Fruit fly (Drosophila melanogaster) whole organism, embryonic: Measurements from ENCODE around the gene rols.

ENCODE experiments used
- Abd-B ChIP-seq: fragments of 200-800 bp; sonication (Bioruptor generic); optimal IDR thresholded peaks from 2 replicates; lab custom pipeline; 2018; ENCODE audit warnings: missing biosample characterization, mild to moderate bottlenecking, missing genetic modification characterization, moderate library complexity
- Atf6 ChIP-seq: fragments of 200-800 bp; sonication (Bioruptor generic); IDR thresholded peaks from 2 replicates; pipeline ENCODE4 v1.3.6; 2022; ENCODE audit warnings: missing biosample characterization, missing genetic modification characterization
- Awh ChIP-seq: fragments of 200-800 bp; sonication (Bioruptor generic); IDR thresholded peaks from 2 replicates; pipeline ENCODE4, ENCODE4 v1.3.6; 2022; ENCODE audit warnings: missing biosample characterization, missing genetic modification characterization
- CG10267 ChIP-seq: fragments of 200-800 bp; sonication (Bioruptor generic); optimal IDR thresholded peaks from 2 replicates; lab custom pipeline; 2018; ENCODE audit warnings: missing biosample characterization, mild to moderate bottlenecking, missing genetic modification characterization, moderate library complexity
- CG10565 ChIP-seq: fragments of 200-800 bp; sonication (Bioruptor generic); optimal IDR thresholded peaks from 3 replicates; lab custom pipeline; 2016; ENCODE audit warnings: missing biosample characterization, mild to moderate bottlenecking, missing genetic modification characterization
- CG11723 ChIP-seq: fragments of 200-800 bp; sonication (Bioruptor generic); optimal IDR thresholded peaks from 2 replicates; lab custom pipeline; 2017; ENCODE audit warnings: missing biosample characterization, mild to moderate bottlenecking, missing genetic modification characterization
- CG12071 ChIP-seq: fragments of 200-800 bp; sonication (Bioruptor generic); optimal IDR thresholded peaks from 3 replicates; lab custom pipeline; 2018; ENCODE audit warnings: missing biosample characterization, mild to moderate bottlenecking, missing genetic modification characterization
- CG12391 ChIP-seq: fragments of 200-800 bp; sonication (Bioruptor generic); optimal IDR thresholded peaks from 3 replicates; lab custom pipeline; 2018; ENCODE audit warnings: missing biosample characterization, mild to moderate bottlenecking, missing genetic modification characterization, moderate library complexity
- CG14050 ChIP-seq: fragments of 200-800 bp; sonication (Bioruptor generic); IDR thresholded peaks from 3 replicates; pipeline ENCODE4 v1.3.6; 2022; ENCODE audit warnings: missing biosample characterization, missing genetic modification characterization
- CG15011 ChIP-seq: fragments of 200-800 bp; sonication (Bioruptor generic); optimal IDR thresholded peaks from 3 replicates; lab custom pipeline; 2018; ENCODE audit warnings: missing biosample characterization, mild to moderate bottlenecking, missing genetic modification characterization
- CG15269 ChIP-seq: fragments of 200-800 bp; sonication (Bioruptor generic); optimal IDR thresholded peaks from 2 replicates; lab custom pipeline; 2018; ENCODE audit warnings: missing biosample characterization, mild to moderate bottlenecking, missing genetic modification characterization, moderate library complexity
- CG17328 ChIP-seq: fragments of 200-800 bp; sonication (Bioruptor generic); IDR thresholded peaks from 2 replicates; pipeline ENCODE4 v1.3.6; 2022; ENCODE audit warnings: missing biosample characterization, missing genetic modification characterization
- CG2116 ChIP-seq: fragments of 200-800 bp; sonication (Bioruptor generic); optimal IDR thresholded peaks from 3 replicates; lab custom pipeline; 2018; ENCODE audit warnings: missing biosample characterization, mild to moderate bottlenecking, missing genetic modification characterization
- CG3407 ChIP-seq: fragments of 200-800 bp; sonication (Bioruptor generic); optimal IDR thresholded peaks from 2 replicates; lab custom pipeline; 2018; ENCODE audit warnings: missing biosample characterization, mild to moderate bottlenecking, missing genetic modification characterization
- CG4424 ChIP-seq: fragments of 200-800 bp; sonication (Bioruptor generic); optimal IDR thresholded peaks from 3 replicates; lab custom pipeline; 2016; ENCODE audit warnings: missing biosample characterization, missing genetic modification characterization
- CG5953 ChIP-seq: fragments of 200-800 bp; sonication (Bioruptor generic); IDR thresholded peaks from 2 replicates; pipeline ENCODE4 v1.3.6; 2022; ENCODE audit warnings: missing biosample characterization, missing genetic modification characterization
- CG6254 ChIP-seq: fragments of 200-800 bp; sonication (Bioruptor generic); optimal IDR thresholded peaks from 3 replicates; lab custom pipeline; 2017; ENCODE audit warnings: mild to moderate bottlenecking, missing biosample characterization, missing genetic modification reagents, missing genetic modification characterization
- CG6272 ChIP-seq: fragments of 200-800 bp; sonication (Bioruptor generic); IDR thresholded peaks from 2 replicates; pipeline ENCODE4 v1.3.6; 2022; ENCODE audit warnings: missing biosample characterization, missing genetic modification characterization
- CG8290 ChIP-seq, 3 experiments: fragments of 200-800 bp; sonication (Bioruptor generic); optimal IDR thresholded peaks; 2 replicates each; lab custom pipeline; 2016 to 2019; ENCODE audit warnings: missing biosample characterization in 3 of 3, missing genetic modification characterization in 3 of 3, mild to moderate bottlenecking in 2 of 3, moderate library complexity in 1 of 3
- CG8478 ChIP-seq: fragments of >200 bp; optimal IDR thresholded peaks from 2 replicates; lab custom pipeline; 2018
- CG8765 ChIP-seq: fragments of 200-800 bp; sonication (Bioruptor generic); IDR thresholded peaks from 2 replicates; pipeline ENCODE4 v1.3.6; 2022; ENCODE audit warnings: missing biosample characterization, missing genetic modification characterization
- CG9932 ChIP-seq: fragments of 200-800 bp; sonication (Bioruptor generic); IDR thresholded peaks from 2 replicates; pipeline ENCODE4 v1.3.6; 2022; ENCODE audit warnings: missing biosample characterization, missing genetic modification characterization
- Dfd ChIP-seq, 2 experiments: fragments of >200 bp; optimal IDR thresholded peaks; 2 replicates each; lab custom pipeline; 2017; ENCODE audit warnings: missing biosample characterization in 2 of 2, missing genetic modification characterization in 2 of 2
- Hmr ChIP-seq: fragments of 200-800 bp; sonication (Bioruptor generic); optimal IDR thresholded peaks from 3 replicates; lab custom pipeline; 2017; ENCODE audit warnings: mild to moderate bottlenecking, missing biosample characterization, missing genetic modification reagents, missing genetic modification characterization
- Hr39 ChIP-seq: fragments of >200 bp; optimal IDR thresholded peaks from 2 replicates; lab custom pipeline; 2017
- Optix ChIP-seq: fragments of 200-800 bp; sonication (Bioruptor generic); IDR thresholded peaks from 3 replicates; pipeline ENCODE4 v1.3.6; 2022; ENCODE audit warnings: missing biosample characterization, missing genetic modification characterization
- Sox100B ChIP-seq: fragments of 200-800 bp; sonication (Bioruptor generic); optimal IDR thresholded peaks from 3 replicates; lab custom pipeline; 2018; ENCODE audit warnings: missing biosample characterization, mild to moderate bottlenecking, missing genetic modification characterization
- Ssrp ChIP-seq: fragments of 200-800 bp; sonication (Bioruptor generic); optimal IDR thresholded peaks from 2 replicates; lab custom pipeline; 2018; ENCODE audit warnings: missing biosample characterization, mild to moderate bottlenecking, missing genetic modification characterization, moderate library complexity
- YL-1 ChIP-seq: fragments of 200-800 bp; sonication (Bioruptor generic); optimal IDR thresholded peaks from 3 replicates; lab custom pipeline; 2017; ENCODE audit warnings: missing biosample characterization, mild to moderate bottlenecking, missing genetic modification characterization
- ash1 ChIP-seq: fragments of 200-800 bp; sonication (Bioruptor generic); optimal IDR thresholded peaks from 2 replicates; lab custom pipeline; 2018; ENCODE audit warnings: missing biosample characterization, mild to moderate bottlenecking, missing genetic modification characterization
- ato ChIP-seq: fragments of 200-800 bp; sonication (Bioruptor generic); IDR thresholded peaks from 2 replicates; pipeline ENCODE4 v1.3.6; 2022; ENCODE audit warnings: missing biosample characterization, missing genetic modification characterization; ENCODE audit not compliant: partially characterized antibody
- bcd ChIP-seq: fragments of 200-800 bp; sonication (Bioruptor generic); optimal IDR thresholded peaks from 2 replicates; lab custom pipeline; 2017; ENCODE audit warnings: missing biosample characterization, mild to moderate bottlenecking, missing genetic modification characterization
- cg ChIP-seq: fragments of 200-800 bp; sonication (Bioruptor generic); optimal IDR thresholded peaks from 3 replicates; lab custom pipeline; 2019; ENCODE audit warnings: missing biosample characterization, mild to moderate bottlenecking, missing genetic modification characterization, moderate library complexity
- chn ChIP-seq: fragments of 200-800 bp; sonication (Bioruptor generic); optimal IDR thresholded peaks from 2 replicates; lab custom pipeline; 2016; ENCODE audit warnings: missing biosample characterization, missing genetic modification characterization
- ems ChIP-seq: fragments of 200-800 bp; sonication (Bioruptor generic); optimal IDR thresholded peaks from 3 replicates; lab custom pipeline; 2016; ENCODE audit warnings: missing biosample characterization, missing genetic modification characterization
- ewg ChIP-seq: fragments of 200-800 bp; sonication (Bioruptor generic); optimal IDR thresholded peaks from 3 replicates; lab custom pipeline; 2017; ENCODE audit warnings: mild to moderate bottlenecking, missing biosample characterization, missing genetic modification reagents, missing genetic modification characterization
- fd3F ChIP-seq: fragments of 200-800 bp; sonication (Bioruptor generic); optimal IDR thresholded peaks from 2 replicates; lab custom pipeline; 2018; ENCODE audit warnings: missing biosample characterization, mild to moderate bottlenecking, missing genetic modification characterization, moderate library complexity
- fd64A ChIP-seq: fragments of 200-800 bp; sonication (Bioruptor generic); optimal IDR thresholded peaks from 3 replicates; lab custom pipeline; 2018; ENCODE audit warnings: missing biosample characterization, mild to moderate bottlenecking, missing genetic modification characterization
- fd96Cb ChIP-seq: fragments of 200-800 bp; sonication (Bioruptor generic); optimal IDR thresholded peaks from 2 replicates; lab custom pipeline; 2018; ENCODE audit warnings: missing biosample characterization, mild to moderate bottlenecking, missing genetic modification characterization, moderate library complexity
- gcm ChIP-seq: fragments of 200-800 bp; sonication (Bioruptor generic); optimal IDR thresholded peaks from 2 replicates; lab custom pipeline; 2019; ENCODE audit warnings: missing biosample characterization, mild to moderate bottlenecking, missing genetic modification characterization, moderate library complexity
- gcm2 ChIP-seq: fragments of 200-800 bp; sonication (Bioruptor generic); optimal IDR thresholded peaks from 2 replicates; lab custom pipeline; 2016; ENCODE audit warnings: missing biosample characterization, missing genetic modification characterization
- inv ChIP-seq: fragments of 200-800 bp; sonication (Bioruptor generic); IDR thresholded peaks from 2 replicates; pipeline ENCODE4 v1.3.6; 2022; ENCODE audit warnings: missing biosample characterization, missing genetic modification characterization; ENCODE audit not compliant: partially characterized antibody
- nerfin-2 ChIP-seq: fragments of 200-800 bp; sonication (Bioruptor generic); IDR thresholded peaks from 2 replicates; pipeline ENCODE4 v1.3.6; 2022; ENCODE audit warnings: missing biosample characterization, missing genetic modification characterization; ENCODE audit not compliant: partially characterized antibody
- odd ChIP-seq: fragments of 200-800 bp; sonication (Bioruptor generic); optimal IDR thresholded peaks from 2 replicates; lab custom pipeline; 2017; ENCODE audit warnings: missing biosample characterization, mild to moderate bottlenecking, missing genetic modification characterization
- otp ChIP-seq: fragments of 200-800 bp; sonication (Bioruptor generic); IDR thresholded peaks from 3 replicates; pipeline ENCODE4, ENCODE4 v1.3.6; 2022; ENCODE audit warnings: missing biosample characterization, missing genetic modification characterization
- run ChIP-seq: fragments of 200-800 bp; sonication (Bioruptor generic); optimal IDR thresholded peaks from 3 replicates; lab custom pipeline; 2018; ENCODE audit warnings: missing biosample characterization, mild to moderate bottlenecking, missing genetic modification characterization
- slou ChIP-seq: fragments of 200-800 bp; sonication (Bioruptor generic); optimal IDR thresholded peaks from 3 replicates; lab custom pipeline; 2016; ENCODE audit warnings: missing biosample characterization, missing genetic modification characterization
- ssp ChIP-seq: fragments of 200-800 bp; sonication (Bioruptor generic); IDR thresholded peaks from 2 replicates; pipeline ENCODE4 v1.3.6; 2022; ENCODE audit warnings: missing biosample characterization, missing genetic modification characterization
- toy ChIP-seq: fragments of 200-800 bp; sonication (Bioruptor generic); IDR thresholded peaks from 2 replicates; pipeline ENCODE4 v1.3.6; 2022; ENCODE audit warnings: missing biosample characterization, missing genetic modification characterization
- twi ChIP-seq: fragments of 200-800 bp; optimal IDR thresholded peaks from 2 replicates; lab custom pipeline; 2019; ENCODE audit warnings: missing biosample characterization, mild to moderate bottlenecking, missing genetic modification characterization, moderate library complexity
- tx ChIP-seq: fragments of 200-800 bp; sonication (Bioruptor generic); optimal IDR thresholded peaks from 2 replicates; lab custom pipeline; 2016; ENCODE audit warnings: missing biosample characterization, missing genetic modification characterization

rols gene

DNA sequence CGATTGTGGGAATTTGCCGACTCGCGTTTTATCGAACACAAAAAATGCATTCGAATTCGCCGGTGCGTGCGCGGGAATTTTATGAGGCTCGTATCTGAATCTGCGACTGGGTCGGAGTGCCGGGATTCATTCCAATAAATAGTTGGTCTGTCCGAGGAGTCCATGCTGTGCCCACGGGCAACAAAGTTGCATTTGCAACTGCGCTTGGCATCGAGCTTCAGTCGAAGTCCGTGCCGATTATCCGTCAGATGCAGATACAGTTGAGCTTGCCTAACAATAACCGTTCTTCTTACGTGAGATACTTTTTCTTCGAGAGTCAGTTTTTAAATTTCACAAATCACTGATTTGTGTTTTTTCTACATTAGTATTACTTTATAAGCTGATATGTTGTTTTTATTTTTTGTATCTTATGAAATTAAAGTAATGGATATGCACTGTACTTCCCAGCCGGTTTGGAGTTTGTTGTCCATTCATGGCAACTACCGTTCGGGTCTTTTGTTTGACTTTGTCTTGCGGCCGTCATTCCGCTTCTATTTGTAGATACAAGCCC is 6.3 kb downstream of the rols start (continued):
- TF ChIP-seq fd64A (GFP tag; lab: Kevin White, UChicago) (no peak), gcm2 (GFP tag; lab: Kevin White, UChicago) (no peak), CG4424 (no peak), CG17328 (GFP tag; lab: Robert Waterston, UW) (no peak), Dfd (GFP tag; optimal IDR thresholded peaks at IDR 0.05; lab: Kevin White, UChicago) (no peak), tx (GFP tag; lab: Kevin White, UChicago) (no peak), cg (GFP tag; lab: Kevin White, UChicago) (no peak), CG9932 (no peak), CG5953 (GFP tag; lab: Robert Waterston, UW) (no peak), Optix (no peak), CG8290 (GFP tag; optimal IDR thresholded peaks at IDR 0.05; lab: Kevin White, UChicago) (no peak), CG8290 (tag; optimal IDR thresholded peaks at IDR 0.05; lab: Kevin White, UChicago) (no peak), Awh (no peak), fd96Cb (tag; lab: Kevin White, UChicago) (peak; percentile 62), toy (no peak), inv (GFP tag; lab: Robert Waterston, UW) (no peak), CG8478 (lab: Kevin White, UChicago) (no peak), ssp (GFP tag; lab: Robert Waterston, UW) (no peak), ems (GFP tag; lab: Kevin White, UChicago) (peak; percentile 8), CG8765 (GFP tag; lab: Robert Waterston, UW) (no peak), Sox100B (GFP tag; lab: Kevin White, UChicago) (peak; percentile 48), CG14050 (GFP tag; lab: Robert Waterston, UW) (no peak), odd (GFP tag; lab: Kevin White, UChicago) (no peak), Hr39 (lab: Kevin White, UChicago) (no peak), gcm (GFP tag; lab: Kevin White, UChicago) (no peak), CG12391 (tag; lab: Kevin White, UChicago) (no peak), CG10565 (GFP tag; lab: Kevin White, UChicago) (no peak), ash1 (no peak), slou (GFP tag; lab: Kevin White, UChicago) (no peak), otp (no peak), CG12071 (GFP tag; lab: Kevin White, UChicago) (no peak), CG15011 (GFP tag; lab: Kevin White, UChicago) (no peak), Hmr (GFP tag; lab: Kevin White, UChicago) (no peak), bcd (GFP tag; lab: Kevin White, UChicago) (no peak), CG2116 (GFP tag; lab: Kevin White, UChicago) (no peak), Atf6 (no peak), run (tag; lab: Kevin White, UChicago) (no peak), fd3F (no peak), CG6254 (no peak), CG15269 (tag; lab: Kevin White, UChicago) (no peak), YL-1 (no peak), CG3407 (GFP tag; lab: Kevin White, UChicago) (no peak), CG6272 (no peak), CG11723 (GFP tag; lab: Kevin White, UChicago) (no peak), nerfin-2 (GFP tag; lab: Robert Waterston, UW) (no peak), Abd-B (GFP tag; lab: Kevin White, UChicago) (no peak), chn (no peak), CG10267 (tag; lab: Kevin White, UChicago) (peak; percentile 38), Ssrp (tag; lab: Kevin White, UChicago) (no peak), ewg (no peak), ato (GFP tag; lab: Robert Waterston, UW) (no peak), twi (no peak)
